Worm (Caenorhabditis elegans) whole organism, L1 larva: ENCODE measurements around the gene R08E3.1.

ENCODE experiments used
- C04F5.9 ChIP-seq: sonication (generic microtip); optimal IDR thresholded peaks from 2 replicates; lab custom pipeline; 2016; ENCODE audit warnings: missing genetic modification characterization, missing compliant biosample characterization
- C16A3.4 ChIP-seq: fragments of 150-350 bp; optimal IDR thresholded peaks from 2 replicates; lab custom pipeline; 2014; ENCODE audit warnings: missing biosample characterization, missing genetic modification characterization
- Y116A8C.19 ChIP-seq: sonication (generic microtip); optimal IDR thresholded peaks from 2 replicates; lab custom pipeline; 2016; ENCODE audit warnings: missing compliant biosample characterization, missing genetic modification characterization, borderline replicate concordance
- ama-1 ChIP-seq: fragments of 150-350 bp; optimal IDR thresholded peaks from 2 replicates; lab custom pipeline; 2014
- blmp-1 ChIP-seq: fragments of 150-350 bp; optimal IDR thresholded peaks from 2 replicates; lab custom pipeline; 2014; ENCODE audit warnings: missing biosample characterization, missing genetic modification characterization
- ceh-8 ChIP-seq: fragments of 200-800 bp; sonication (Bioruptor generic); optimal IDR thresholded peaks from 2 replicates; lab custom pipeline; 2018; ENCODE audit warnings: mild to moderate bottlenecking, missing genetic modification characterization, moderate library complexity, missing compliant biosample characterization
- ceh-82 ChIP-seq, 3 experiments: fragments of 150-350 bp in 1 of 3; sonication (generic microtip) in 2 of 3; optimal IDR thresholded peaks; 2 replicates each; lab custom pipeline; 2014 to 2017; ENCODE audit warnings: missing biosample characterization in 3 of 3, missing genetic modification characterization in 3 of 3
- ceh-90 ChIP-seq: sonication (generic microtip); optimal IDR thresholded peaks from 2 replicates; lab custom pipeline; 2016; ENCODE audit warnings: missing genetic modification characterization, missing compliant biosample characterization
- ces-1 ChIP-seq: fragments of 150-350 bp; optimal IDR thresholded peaks from 2 replicates; lab custom pipeline; 2014; ENCODE audit warnings: missing biosample characterization, missing genetic modification reagents, missing genetic modification characterization
- dpl-1 ChIP-seq, 3 experiments: fragments of 150-350 bp in 2 of 3; sonication (generic microtip) in 1 of 3; optimal IDR thresholded peaks; 2 replicates each; lab custom pipeline; 2014 to 2017; ENCODE audit warnings: missing biosample characterization in 3 of 3, missing genetic modification characterization in 3 of 3, missing genetic modification reagents in 3 of 3
- efl-1 ChIP-seq, 4 experiments: fragments of 150-350 bp; optimal IDR thresholded peaks in 3 of 4; peaks in 1 of 4; 1 replicate in 1 of 4; 2 replicates in 3 of 4; lab custom pipeline; 2014; ENCODE audit warnings: missing biosample characterization in 2 of 4, missing genetic modification characterization in 2 of 4, missing genetic modification reagents in 2 of 4
- elt-2 ChIP-seq: sonication (generic microtip); optimal IDR thresholded peaks from 2 replicates; lab custom pipeline; 2016; ENCODE audit warnings: missing genetic modification characterization, mild to moderate bottlenecking, inconsistent platforms, missing compliant biosample characterization, missing genetic modification reagents
- elt-3 ChIP-seq, 6 experiments: fragments of 150-350 bp in 1 of 6; sonication (generic microtip); optimal IDR thresholded peaks; 2 replicates each; lab custom pipeline; 2017 to 2018; ENCODE audit warnings: missing biosample characterization in 6 of 6, missing genetic modification characterization in 6 of 6, inconsistent platforms in 1 of 6
- ets-5 ChIP-seq: fragments of 200-800 bp; sonication (Bioruptor generic); IDR thresholded peaks from 2 replicates; pipeline ENCODE4 v1.3.6; 2022; ENCODE audit warnings: missing genetic modification characterization, missing compliant biosample characterization
- fkh-4 ChIP-seq: sonication (generic microtip); optimal IDR thresholded peaks from 2 replicates; lab custom pipeline; 2016; ENCODE audit warnings: missing compliant biosample characterization, missing genetic modification characterization, borderline replicate concordance
- hlh-4 ChIP-seq: sonication (generic microtip); optimal IDR thresholded peaks from 2 replicates; lab custom pipeline; 2016; ENCODE audit warnings: mild to moderate bottlenecking, missing genetic modification characterization, missing compliant biosample characterization
- jun-1 ChIP-seq: fragments of 150-350 bp; optimal IDR thresholded peaks from 2 replicates; lab custom pipeline; 2014; ENCODE audit warnings: missing biosample characterization, missing genetic modification reagents, missing genetic modification characterization
- lin-14 ChIP-seq: fragments of 200-800 bp; sonication (Bioruptor generic); optimal IDR thresholded peaks from 2 replicates; lab custom pipeline; 2018; ENCODE audit warnings: mild to moderate bottlenecking, missing genetic modification characterization, moderate library complexity, missing compliant biosample characterization
- lin-35 ChIP-seq, 2 experiments: fragments of 150-350 bp; optimal IDR thresholded peaks; 2 replicates each; lab custom pipeline; 2014; ENCODE audit warnings: missing biosample characterization in 2 of 2, missing genetic modification characterization in 2 of 2, missing genetic modification reagents in 2 of 2
- lin-39 ChIP-seq: fragments of 150-350 bp; optimal IDR thresholded peaks from 2 replicates; lab custom pipeline; 2014; ENCODE audit warnings: missing biosample characterization, missing genetic modification reagents, missing genetic modification characterization
- lir-3 ChIP-seq: sonication (generic microtip); optimal IDR thresholded peaks from 2 replicates; lab custom pipeline; 2016; ENCODE audit warnings: mild to moderate bottlenecking, missing genetic modification characterization, moderate library complexity, missing compliant biosample characterization; ENCODE audit not compliant: poor library complexity
- lsy-2 ChIP-seq, 2 experiments: fragments of 150-350 bp; optimal IDR thresholded peaks; 2 replicates each; lab custom pipeline; 2014; ENCODE audit warnings: missing biosample characterization in 2 of 2, missing genetic modification characterization in 2 of 2
- mdl-1 ChIP-seq, 2 experiments: fragments of 150-350 bp; optimal IDR thresholded peaks; 2 replicates each; lab custom pipeline; 2014 to 2017; ENCODE audit warnings: missing biosample characterization in 2 of 2, missing genetic modification characterization in 2 of 2, inconsistent platforms in 1 of 2
- mef-2 ChIP-seq: fragments of 150-350 bp; optimal IDR thresholded peaks from 2 replicates; lab custom pipeline; 2014; ENCODE audit warnings: missing biosample characterization, missing genetic modification characterization
- mep-1 ChIP-seq: fragments of 150-350 bp; optimal IDR thresholded peaks from 2 replicates; lab custom pipeline; 2014; ENCODE audit warnings: missing biosample characterization, missing genetic modification characterization
- nhr-19 ChIP-seq: fragments of 200-800 bp; sonication (Bioruptor generic); conservative IDR thresholded peaks from 2 replicates; pipeline ENCODE4 v1.3.6; 2022; ENCODE audit warnings: missing genetic modification characterization, missing compliant biosample characterization
- nhr-20 ChIP-seq: sonication (generic microtip); optimal IDR thresholded peaks from 2 replicates; lab custom pipeline; 2016; ENCODE audit warnings: mild to moderate bottlenecking, missing genetic modification characterization, missing compliant biosample characterization
- nhr-28 ChIP-seq: fragments of 150-350 bp; optimal IDR thresholded peaks from 2 replicates; lab custom pipeline; 2014; ENCODE audit warnings: missing biosample characterization, missing genetic modification characterization
- nhr-47 ChIP-seq: sonication (generic microtip); optimal IDR thresholded peaks from 2 replicates; lab custom pipeline; 2016; ENCODE audit warnings: mild to moderate bottlenecking, missing genetic modification characterization, moderate library complexity, missing compliant biosample characterization
- nhr-71 ChIP-seq: sonication (generic microtip); optimal IDR thresholded peaks from 2 replicates; lab custom pipeline; 2016; ENCODE audit warnings: mild to moderate bottlenecking, missing genetic modification characterization, moderate library complexity, missing compliant biosample characterization
- nhr-77 ChIP-seq: fragments of 150-350 bp; optimal IDR thresholded peaks from 2 replicates; lab custom pipeline; 2014; ENCODE audit warnings: missing biosample characterization, missing genetic modification characterization
- nhr-84 ChIP-seq: sonication (generic microtip); optimal IDR thresholded peaks from 2 replicates; lab custom pipeline; 2017; ENCODE audit warnings: missing biosample characterization, missing genetic modification characterization
- nhr-85 ChIP-seq: sonication (generic microtip); peaks from one replicate; lab custom pipeline; 2016; ENCODE audit warnings: missing genetic modification characterization, inconsistent platforms, missing compliant biosample characterization
- nhr-90 ChIP-seq: sonication (generic microtip); optimal IDR thresholded peaks from 2 replicates; lab custom pipeline; 2016; ENCODE audit warnings: mild to moderate bottlenecking, missing genetic modification characterization, missing compliant biosample characterization; ENCODE audit not compliant: poor library complexity
- pax-3 ChIP-seq: fragments of 200-800 bp; sonication (Bioruptor generic); optimal IDR thresholded peaks from 2 replicates; lab custom pipeline; 2018; ENCODE audit warnings: mild to moderate bottlenecking, missing genetic modification characterization, moderate library complexity, missing compliant biosample characterization
- rnt-1 ChIP-seq: sonication (generic microtip); optimal IDR thresholded peaks from 2 replicates; lab custom pipeline; 2016; ENCODE audit warnings: mild to moderate bottlenecking, missing genetic modification characterization, moderate library complexity, missing compliant biosample characterization
- skn-1 ChIP-seq: fragments of 150-350 bp; optimal IDR thresholded peaks from 2 replicates; lab custom pipeline; 2014; ENCODE audit warnings: missing biosample characterization, missing genetic modification characterization
- snu-23 ChIP-seq: sonication (generic microtip); optimal IDR thresholded peaks from 2 replicates; lab custom pipeline; 2016; ENCODE audit warnings: missing genetic modification characterization, missing compliant biosample characterization
- sptf-1 ChIP-seq: fragments of 150-350 bp; optimal IDR thresholded peaks from 2 replicates; lab custom pipeline; 2014; ENCODE audit warnings: missing biosample characterization, missing genetic modification characterization
- sup-37 ChIP-seq: fragments of 200-800 bp; sonication (Bioruptor generic); optimal IDR thresholded peaks from 2 replicates; lab custom pipeline; 2018; ENCODE audit warnings: mild to moderate bottlenecking, missing genetic modification characterization, missing compliant biosample characterization
- swsn-7 ChIP-seq: sonication (generic microtip); optimal IDR thresholded peaks from 2 replicates; lab custom pipeline; 2016; ENCODE audit warnings: missing genetic modification characterization, missing compliant biosample characterization
- tbx-2 ChIP-seq: sonication (generic microtip); optimal IDR thresholded peaks from 2 replicates; lab custom pipeline; 2016; ENCODE audit warnings: missing genetic modification characterization, missing compliant biosample characterization
- unc-62 ChIP-seq: fragments of 150-350 bp; optimal IDR thresholded peaks from 2 replicates; lab custom pipeline; 2014; ENCODE audit warnings: missing biosample characterization, missing genetic modification reagents, missing genetic modification characterization
- xbp-1 ChIP-seq: sonication (generic microtip); optimal IDR thresholded peaks from 2 replicates; lab custom pipeline; 2016; ENCODE audit warnings: missing genetic modification characterization, missing compliant biosample characterization
- ztf-11 ChIP-seq, 2 experiments: sonication (generic microtip); optimal IDR thresholded peaks; 2 replicates each; lab custom pipeline; 2016 to 2017; ENCODE audit warnings: missing genetic modification characterization in 2 of 2, missing biosample characterization in 1 of 2, missing compliant biosample characterization in 1 of 2

The R08E3.1 gene

DNA sequence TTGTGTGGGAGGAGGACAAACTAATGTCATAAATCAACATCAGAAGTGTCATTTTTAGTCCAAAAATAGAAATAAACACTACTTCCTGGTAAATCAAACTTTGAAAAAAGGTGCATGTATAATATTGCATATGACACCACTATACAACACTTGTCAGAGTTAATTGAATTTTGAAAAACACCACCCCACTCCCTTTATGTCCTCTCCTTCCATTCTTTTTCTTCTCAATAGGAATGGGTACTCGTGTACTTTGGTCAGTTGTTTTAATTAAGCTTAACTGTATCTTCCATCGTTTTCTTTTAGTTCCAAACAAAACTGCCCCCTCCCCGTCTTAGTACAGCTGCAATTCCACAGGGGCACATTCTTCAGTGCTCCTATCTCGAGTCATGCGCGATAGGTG is 34.9 kb upstream of the R08E3.1 start:
- TF ChIP-seq sptf-1 (tag; lab: Kevin White, UChicago) (no peak), lin-14 (GFP tag; lab: Kevin White, UChicago) (peak; percentile 48), ztf-11 (tag; optimal IDR thresholded peaks at IDR 0.05; lab: Kevin White, UChicago) (no peak), ceh-82 (tag; optimal IDR thresholded peaks at IDR 0.05; lab: Kevin White, UChicago) (no peak), nhr-28 (tag; lab: Kevin White, UChicago) (no peak), efl-1 (optimal IDR thresholded peaks at IDR 0.05; lab: Kevin White, UChicago) (no peak), efl-1 (GFP tag; optimal IDR thresholded peaks at IDR 0.05 in 1 of 2; lab: Kevin White, UChicago) (peak in 1 of 2 experiments; percentile 26), ets-5 (GFP tag; lab: Robert Waterston, UW) (no peak)

ce11 chrX:4788958-4789357 is 33.5 kb upstream of the R08E3.1 start:
- TF ChIP-seq nhr-20 (tag; lab: Kevin White, UChicago) (peak; percentile 58), hlh-4 (tag; lab: Kevin White, UChicago) (no peak), nhr-71 (peak; percentile 62), nhr-84 (tag; lab: Kevin White, UChicago) (no peak), xbp-1 (tag; lab: Kevin White, UChicago) (peak; percentile 25), snu-23 (GFP tag; lab: Kevin White, UChicago) (peak; percentile 70), rnt-1 (tag; lab: Kevin White, UChicago) (peak; percentile 65), blmp-1 (tag; lab: Kevin White, UChicago) (peak; percentile 26), lin-14 (GFP tag; lab: Kevin White, UChicago) (peak; percentile 52), efl-1 (optimal IDR thresholded peaks at IDR 0.05; lab: Kevin White, UChicago) (peak in 1 of 2 experiments; percentile 23), efl-1 (GFP tag; optimal IDR thresholded peaks at IDR 0.05 in 1 of 2; lab: Kevin White, UChicago) (peak in 1 of 2 experiments; percentile 0), ces-1 (GFP tag; lab: Kevin White, UChicago) (no peak), lir-3 (tag; lab: Kevin White, UChicago) (peak; percentile 58), nhr-77 (tag; lab: Kevin White, UChicago) (peak; percentile 44), C04F5.9 (tag; lab: Kevin White, UChicago) (no peak), sup-37 (GFP tag; lab: Kevin White, UChicago) (no peak), mep-1 (peak; percentile 57), ceh-8 (GFP tag; lab: Kevin White, UChicago) (no peak), mef-2 (no peak), swsn-7 (peak; percentile 25), ceh-82 (tag; optimal IDR thresholded peaks at IDR 0.05; lab: Kevin White, UChicago) (peak in 1 of 3 experiments; percentile 13), pax-3 (no peak), ceh-90 (tag; lab: Kevin White, UChicago) (no peak), lsy-2 (tag; optimal IDR thresholded peaks at IDR 0.05; lab: Kevin White, UChicago) (peak; percentile 5 to 62), nhr-85 (tag; lab: Kevin White, UChicago) (peak; percentile 73), lin-39 (tag; lab: Kevin White, UChicago) (no peak), ama-1 (lab: Kevin White, UChicago) (no peak), C16A3.4 (peak; percentile 50), dpl-1 (GFP tag; optimal IDR thresholded peaks at IDR 0.05; lab: Kevin White, UChicago) (peak in 1 of 3 experiments; percentile 23), jun-1 (peak; percentile 38), skn-1 (tag; lab: Kevin White, UChicago) (peak; percentile 43), nhr-47 (peak; percentile 45), mdl-1 (tag; optimal IDR thresholded peaks at IDR 0.05; lab: Kevin White, UChicago) (peak in 1 of 2 experiments; percentile 42), elt-2 (tag; lab: Kevin White, UChicago) (peak; percentile 15), elt-3 (tag; optimal IDR thresholded peaks at IDR 0.05; lab: Kevin White, UChicago) (peak in 1 of 6 experiments; percentile 16), nhr-90 (tag; lab: Kevin White, UChicago) (peak; percentile 56), fkh-4 (tag; lab: Kevin White, UChicago) (no peak), Y116A8C.19 (no peak), lin-35 (GFP tag; optimal IDR thresholded peaks at IDR 0.05; lab: Kevin White, UChicago) (peak; percentile 13 to 64), nhr-19 (GFP tag; lab: Robert Waterston, UW) (peak; percentile 44), tbx-2 (tag; lab: Kevin White, UChicago) (peak; percentile 13), unc-62 (GFP tag; lab: Kevin White, UChicago) (no peak)
- TF ChIP-seq, all 84 proteins: peak for 27
